Worm (Caenorhabditis elegans): ENCODE results near the gene basl-1.

basl-1 gene

DNA sequence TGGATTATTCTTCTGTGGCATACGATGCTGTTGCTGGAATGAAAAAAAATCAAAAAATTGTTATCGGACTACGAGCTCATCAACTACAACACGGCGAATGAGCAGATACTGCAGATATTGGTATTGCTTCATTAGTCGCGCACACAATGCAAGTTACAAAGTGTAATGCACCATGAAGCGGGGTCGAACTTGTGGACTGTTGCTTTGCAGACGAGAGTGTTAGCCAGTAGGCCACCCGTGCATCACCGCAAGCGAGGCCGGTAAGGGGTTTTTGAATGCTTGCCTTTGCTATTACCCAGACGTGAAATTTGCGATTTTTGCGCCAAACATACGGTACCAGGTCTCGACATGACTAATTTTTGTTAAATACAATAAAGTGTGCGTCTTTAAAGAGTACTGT is 12.7 kb upstream of the basl-1 start (continued):
- TF ChIP-seq let-607 (tag; optimal IDR thresholded peaks at IDR 0.05) (peak; percentile 50 to 70), hmg-1.2 (GFP tag; IDR thresholded peaks at IDR 0.05) (peak; percentile 70), Y67H2A.10 (GFP tag; conservative IDR thresholded peaks at IDR 0.05) (no peak), nhr-179 (tag; optimal IDR thresholded peaks at IDR 0.05) (peak; percentile 60), mel-28 (tag; optimal IDR thresholded peaks at IDR 0.05; ENCODE audit: borderline replicate concordance) (no peak), ceh-100 (GFP tag; IDR thresholded peaks at IDR 0.05) (peak; percentile 54; the same call in 1 of the 2 replicates), ztf-3 (GFP tag; optimal IDR thresholded peaks at IDR 0.05) (peak; percentile 74), zfh-2 (GFP tag; conservative IDR thresholded peaks at IDR 0.05) (peak; percentile 51; the same call in 1 of the 2 replicates), snpc-3.4 (tag; optimal IDR thresholded peaks at IDR 0.05) (peak; percentile 72), snpc-1.1 (tag; optimal IDR thresholded peaks at IDR 0.05; ENCODE audit: insufficient read depth) (peak; percentile 57), sdz-38 (tag; optimal IDR thresholded peaks at IDR 0.05) (no peak), ceh-27 (GFP tag; optimal IDR thresholded peaks at IDR 0.05) (peak; percentile 82), lin-40 (tag; optimal IDR thresholded peaks at IDR 0.05) (peak; percentile 80), efl-1 (GFP tag; optimal IDR thresholded peaks at IDR 0.05) (no peak), tbp1 (GFP tag; optimal IDR thresholded peaks at IDR 0.05) (peak; percentile 97), nfya-1 (tag; optimal IDR thresholded peaks at IDR 0.05; ENCODE audit: borderline replicate concordance, insufficient read depth) (no peak), nhr-90 (tag; optimal IDR thresholded peaks at IDR 0.05) (peak; percentile 92), ets-4 (GFP tag; optimal IDR thresholded peaks at IDR 0.05) (peak; percentile 84), pha-4 (tag; optimal IDR thresholded peaks at IDR 0.05) (no peak), snpc-4 (GFP tag; optimal IDR thresholded peaks at IDR 0.05) (peak; percentile 68), snpc-4 (tag; optimal IDR thresholded peaks at IDR 0.05) (peak; percentile 18 to 71 (median 64)), dpff-1 (tag; optimal IDR thresholded peaks at IDR 0.05) (peak; percentile 78), atf-7 (tag; optimal IDR thresholded peaks at IDR 0.05) (peak; percentile 76), B0336.3 (GFP tag; IDR thresholded peaks at IDR 0.05) (peak; percentile 73; the same call in 1 of the 2 replicates), Y56A3A.18 (GFP tag; IDR thresholded peaks at IDR 0.05) (peak; percentile 92), lag-1 (GFP tag; IDR thresholded peaks at IDR 0.05) (no peak), egl-44 (GFP tag; IDR thresholded peaks at IDR 0.05) (peak; percentile 82; the same call in 1 of the 2 replicates), egl-18 (GFP tag; IDR thresholded peaks at IDR 0.05) (peak; percentile 79; the same call in 1 of the 2 replicates), pbrm-1 (GFP tag; IDR thresholded peaks at IDR 0.05) (peak; percentile 85), C06A6.2 (GFP tag; conservative IDR thresholded peaks at IDR 0.05) (no peak), akir-1 (GFP tag; optimal IDR thresholded peaks at IDR 0.05) (no peak), unc-130 (GFP tag; optimal IDR thresholded peaks at IDR 0.05) (peak; percentile 84), K12H6.12 (tag; optimal IDR thresholded peaks at IDR 0.05) (peak; percentile 56), F52B5.7 (tag; optimal IDR thresholded peaks at IDR 0.05) (peak; percentile 94), rec-8 (tag; optimal IDR thresholded peaks at IDR 0.05) (peak; percentile 77 to 91), chd-7 (tag; optimal IDR thresholded peaks at IDR 0.05) (peak; percentile 95), ztf-18 (tag; optimal IDR thresholded peaks at IDR 0.05) (peak; percentile 77), F57C9.4 (tag; optimal IDR thresholded peaks at IDR 0.05) (peak; percentile 57), F37B4.10 (GFP tag; IDR thresholded peaks at IDR 0.05) (0 out of 2 replicates have a peak, but pooled peaks have one; percentile 71), attf-3 (GFP tag; conservative IDR thresholded peaks at IDR 0.05) (peak; percentile 56; the same call in 1 of the 2 replicates), aptf-3 (GFP tag; IDR thresholded peaks at IDR 0.05) (peak; percentile 64; the same call in 1 of the 2 replicates), mes-4 (tag; optimal IDR thresholded peaks at IDR 0.05) (peak; percentile 87), ztf-6 (GFP tag; IDR thresholded peaks at IDR 0.05) (0 out of 2 replicates have a peak, but pooled peaks have one; percentile 31), ekl-4 (GFP tag; IDR thresholded peaks at IDR 0.05) (peak; percentile 77; the same call in 1 of the 2 replicates), let-526 (GFP tag; IDR thresholded peaks at IDR 0.05) (no peak), sea-2 (GFP tag; IDR thresholded peaks at IDR 0.05) (no peak), fkh-3 (tag; optimal IDR thresholded peaks at IDR 0.05) (peak; percentile 59), mcd-1 (GFP tag; IDR thresholded peaks at IDR 0.05) (peak; percentile 74)

Measured in whole organism, young adult.